Worm (Caenorhabditis elegans): ENCODE results near the gene T24H7.8.
A peak's percentile ranks its signal among the peaks of the same experiment; 100 is the strongest.

T24H7.8 gene

DNA sequence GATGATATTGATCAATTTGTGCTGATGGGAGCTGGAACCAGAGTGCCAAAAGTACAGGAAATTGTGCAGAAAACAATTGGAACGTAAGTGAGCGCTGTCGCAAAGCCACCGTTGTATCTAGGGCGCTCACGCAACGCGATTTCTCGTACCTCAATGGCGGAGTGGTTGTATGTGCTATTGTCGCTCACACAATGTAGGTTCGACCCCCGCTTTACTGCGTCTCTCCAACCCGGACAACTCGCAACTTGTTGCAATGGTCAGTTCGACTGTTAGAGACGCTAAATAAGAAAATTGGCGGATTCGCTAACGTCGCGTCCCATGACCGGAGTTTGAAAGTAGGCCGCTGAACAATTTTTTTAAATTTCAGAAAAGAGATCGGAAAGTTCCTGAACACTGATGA lies 6.6 kb downstream of the T24H7.8 start:
- TF ChIP-seq sptf-1 (tag; optimal IDR thresholded peaks at IDR 0.05) (peak; percentile 92), M03D4.4 (tag; optimal IDR thresholded peaks at IDR 0.05) (peak; percentile 88), ham-2 (GFP tag; optimal IDR thresholded peaks at IDR 0.05) (peak; percentile 79), mls-2 (tag; optimal IDR thresholded peaks at IDR 0.05) (peak; percentile 91), drap-1 (GFP tag; optimal IDR thresholded peaks at IDR 0.05) (peak; percentile 88), unc-120 (tag; optimal IDR thresholded peaks at IDR 0.05; ENCODE audit: poor library complexity, severe bottlenecking) (peak; percentile 82), ceh-83 (GFP tag; optimal IDR thresholded peaks at IDR 0.05) (peak; percentile 93), lsy-2 (tag; optimal IDR thresholded peaks at IDR 0.05) (no peak), ceh-39 (tag; optimal IDR thresholded peaks at IDR 0.05) (no peak), mep-1 (tag; optimal IDR thresholded peaks at IDR 0.05) (peak; percentile 23), nhr-28 (tag; optimal IDR thresholded peaks at IDR 0.05) (no peak), unc-39 (tag; optimal IDR thresholded peaks at IDR 0.05) (peak; percentile 35), nhr-12 (tag; optimal IDR thresholded peaks at IDR 0.05) (no peak), lin-13 (tag; optimal IDR thresholded peaks at IDR 0.05) (peak; percentile 50), flh-1 (GFP tag; optimal IDR thresholded peaks at IDR 0.05) (no peak), mab-5 (tag; optimal IDR thresholded peaks at IDR 0.05) (no peak), ceh-43 (GFP tag; optimal IDR thresholded peaks at IDR 0.05) (peak; percentile 74), snpc-4 (tag; optimal IDR thresholded peaks at IDR 0.05) (no peak), pha-4 (tag; optimal IDR thresholded peaks at IDR 0.05) (peak; percentile 65), nhr-76 (tag; optimal IDR thresholded peaks at IDR 0.05) (no peak), cnd-1 (tag; optimal IDR thresholded peaks at IDR 0.05) (peak; percentile 90), elt-1 (tag; optimal IDR thresholded peaks at IDR 0.05; ENCODE audit: borderline replicate concordance, insufficient read depth) (no peak), bed-3 (GFP tag; optimal IDR thresholded peaks at IDR 0.05) (peak; percentile 61), sem-2 (GFP tag; optimal IDR thresholded peaks at IDR 0.05) (peak; percentile 85), lin-32 (GFP tag; optimal IDR thresholded peaks at IDR 0.05) (peak; percentile 89), nhr-2 (tag; optimal IDR thresholded peaks at IDR 0.05) (no peak), hlh-1 (tag; optimal IDR thresholded peaks at IDR 0.05) (peak; percentile 12), elt-3 (tag; optimal IDR thresholded peaks at IDR 0.05) (no peak), nhr-237 (tag; optimal IDR thresholded peaks at IDR 0.05) (no peak), zip-8 (tag; optimal IDR thresholded peaks at IDR 0.05) (no peak), blmp-1 (tag; optimal IDR thresholded peaks at IDR 0.05) (no peak), ztf-11 (tag; optimal IDR thresholded peaks at IDR 0.05) (no peak), tbx-8 (GFP tag; optimal IDR thresholded peaks at IDR 0.05) (peak; percentile 91), ces-1 (GFP tag; optimal IDR thresholded peaks at IDR 0.05) (no peak), unc-62 (GFP tag; optimal IDR thresholded peaks at IDR 0.05) (no peak)

DNA sequence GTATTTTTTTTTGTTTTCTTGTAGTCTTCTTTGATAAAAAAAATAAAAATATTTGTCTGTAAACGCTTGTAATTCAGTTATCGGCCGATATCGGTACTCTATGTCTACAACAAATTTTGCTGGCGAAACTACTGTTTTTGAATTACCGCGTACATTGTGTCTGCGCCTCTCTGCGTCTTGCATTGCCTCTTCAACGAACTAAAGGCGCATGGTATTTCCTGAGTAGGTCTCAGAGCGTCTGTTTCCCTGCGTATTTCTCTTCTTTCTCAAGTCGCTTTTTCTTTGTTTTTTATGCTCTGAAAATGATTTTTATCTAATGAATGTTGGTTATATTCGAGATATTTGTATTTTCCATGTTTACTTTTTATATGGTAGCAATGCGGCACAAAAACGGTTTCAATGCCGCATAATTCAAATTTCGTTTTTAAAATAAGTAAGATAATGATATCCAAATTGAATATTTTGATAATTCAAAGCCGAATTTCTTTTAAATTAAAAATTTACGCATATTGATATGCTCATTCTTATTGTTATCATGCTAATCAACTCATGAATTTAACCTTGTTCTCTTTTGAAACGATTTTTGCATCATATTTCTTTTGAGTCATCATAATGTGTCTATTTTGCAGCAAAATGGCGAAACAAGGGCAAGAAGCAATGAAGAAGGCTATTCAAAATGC lies 9.1 kb downstream of the T24H7.8 start, which contains the start of gene phb-2:
TSS of gene phb-2 (plus strand) at position 630 of the 680 bp plus-strand sequence.
- TF ChIP-seq unc-62 (GFP tag; optimal IDR thresholded peaks at IDR 0.05) = peak; percentile 32
- peak; percentile 81 for TF ChIP-seq mep-1 (tag; optimal IDR thresholded peaks at IDR 0.05)
- TF ChIP-seq hlh-1 (tag; optimal IDR thresholded peaks at IDR 0.05) = peak; percentile 56
- TF ChIP-seq nhr-2 (tag; optimal IDR thresholded peaks at IDR 0.05) = peak; percentile 11
- peak; percentile 24 for TF ChIP-seq ces-1 (GFP tag; optimal IDR thresholded peaks at IDR 0.05)
- TF ChIP-seq ceh-39 (tag; optimal IDR thresholded peaks at IDR 0.05) = peak; percentile 20
- peak; percentile 37 for TF ChIP-seq sptf-1 (tag; optimal IDR thresholded peaks at IDR 0.05)
- TF ChIP-seq lsy-2 (tag; optimal IDR thresholded peaks at IDR 0.05) = peak; percentile 81
- TF ChIP-seq elt-3 (tag; optimal IDR thresholded peaks at IDR 0.05) = no peak
- no peak for TF ChIP-seq lin-13 (tag; optimal IDR thresholded peaks at IDR 0.05)
- peak; percentile 92 for TF ChIP-seq pha-4 (tag; optimal IDR thresholded peaks at IDR 0.05)
- TF ChIP-seq nhr-237 (tag; optimal IDR thresholded peaks at IDR 0.05) = peak; percentile 81
- peak; percentile 60 for TF ChIP-seq unc-120 (tag; optimal IDR thresholded peaks at IDR 0.05; ENCODE audit: poor library complexity, severe bottlenecking)
- no peak for TF ChIP-seq bed-3 (GFP tag; optimal IDR thresholded peaks at IDR 0.05)
- no peak for TF ChIP-seq mls-2 (tag; optimal IDR thresholded peaks at IDR 0.05)

DNA sequence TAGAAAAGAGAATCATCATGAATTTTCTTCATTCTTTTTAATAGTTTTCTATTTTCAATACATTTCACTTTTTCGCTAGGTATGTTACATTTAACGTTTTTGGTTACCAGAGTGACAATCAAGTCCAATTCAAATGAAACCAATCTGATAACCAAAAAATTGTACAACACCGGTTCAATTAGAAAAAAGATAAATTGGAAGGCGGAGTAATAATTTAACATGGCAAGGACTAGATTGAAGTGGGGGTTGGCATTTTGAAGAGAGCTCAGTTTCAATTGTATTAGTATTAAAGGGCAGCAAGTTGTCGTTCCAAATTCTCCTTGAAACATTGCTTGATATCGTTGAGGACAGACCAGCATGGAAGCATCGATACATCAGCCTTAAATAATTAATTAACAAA lies 10.8 kb downstream of the T24H7.8 start:
- no peak for TF ChIP-seq blmp-1 (tag; optimal IDR thresholded peaks at IDR 0.05)
- no peak for TF ChIP-seq ceh-39 (tag; optimal IDR thresholded peaks at IDR 0.05)
- no peak for TF ChIP-seq ztf-11 (tag; optimal IDR thresholded peaks at IDR 0.05)
